Fruit fly (Drosophila melanogaster) whole organism, embryonic: Measurements from ENCODE around the gene CG4577.
A peak's percentile ranks its signal among the peaks of the same experiment; 100 is the strongest.

ENCODE experiments used
- Bteb2 ChIP-seq: fragments of 200-800 bp; sonication (Bioruptor generic); optimal IDR thresholded peaks from 2 replicates; lab custom pipeline; 2016; ENCODE audit warnings: missing biosample characterization, missing genetic modification characterization
- CG10209 ChIP-seq: fragments of 200-800 bp; sonication (Bioruptor generic); optimal IDR thresholded peaks from 3 replicates; lab custom pipeline; 2017; ENCODE audit warnings: missing biosample characterization, mild to moderate bottlenecking, missing genetic modification characterization, missing genetic modification reagents
- CG11085 ChIP-seq: fragments of 200-800 bp; sonication (Bioruptor generic); IDR thresholded peaks from 2 replicates; pipeline ENCODE4 v1.3.6; 2022; ENCODE audit warnings: missing biosample characterization, missing genetic modification characterization
- CG12155 ChIP-seq: fragments of 200-800 bp; sonication (Bioruptor generic); optimal IDR thresholded peaks from 3 replicates; lab custom pipeline; 2016; ENCODE audit warnings: missing biosample characterization, missing genetic modification characterization
- CG13775 ChIP-seq: fragments of 200-800 bp; sonication (Bioruptor generic); optimal IDR thresholded peaks from 3 replicates; lab custom pipeline; 2017; ENCODE audit warnings: missing biosample characterization, mild to moderate bottlenecking, missing genetic modification characterization
- CG14050 ChIP-seq: fragments of 200-800 bp; sonication (Bioruptor generic); IDR thresholded peaks from 3 replicates; pipeline ENCODE4 v1.3.6; 2022; ENCODE audit warnings: missing biosample characterization, missing genetic modification characterization
- CG15479 ChIP-seq: fragments of 200-800 bp; sonication (Bioruptor generic); optimal IDR thresholded peaks from 3 replicates; lab custom pipeline; 2019; ENCODE audit warnings: missing biosample characterization, mild to moderate bottlenecking, missing genetic modification characterization, moderate library complexity
- CG15601 ChIP-seq: fragments of 200-800 bp; sonication (Bioruptor generic); optimal IDR thresholded peaks from 3 replicates; lab custom pipeline; 2019; ENCODE audit warnings: missing biosample characterization, mild to moderate bottlenecking, missing genetic modification characterization, moderate library complexity
- CG16779 ChIP-seq: fragments of 200-800 bp; sonication (Bioruptor generic); IDR thresholded peaks from 2 replicates; pipeline ENCODE4 v1.3.6; 2022; ENCODE audit warnings: missing biosample characterization, missing genetic modification characterization
- CG1792 ChIP-seq: fragments of 200-800 bp; sonication (Bioruptor generic); optimal IDR thresholded peaks from 2 replicates; lab custom pipeline; 2016; ENCODE audit warnings: missing biosample characterization, missing genetic modification characterization
- CG2199 ChIP-seq: fragments of 200-800 bp; sonication (Bioruptor generic); IDR thresholded peaks from 3 replicates; pipeline ENCODE4 v1.3.6; 2022; ENCODE audit warnings: missing biosample characterization, missing genetic modification characterization
- CG3163 ChIP-seq: fragments of 200-800 bp; sonication (Bioruptor generic); optimal IDR thresholded peaks from 3 replicates; lab custom pipeline; 2016; ENCODE audit warnings: missing biosample characterization, missing genetic modification characterization
- CG34376 ChIP-seq: fragments of 200-800 bp; sonication (Bioruptor generic); optimal IDR thresholded peaks from 2 replicates; lab custom pipeline; 2018; ENCODE audit warnings: missing biosample characterization, mild to moderate bottlenecking, missing genetic modification characterization
- CG34422 ChIP-seq: fragments of 200-800 bp; sonication (Bioruptor generic); IDR thresholded peaks from 3 replicates; pipeline ENCODE4 v1.3.6; 2022; ENCODE audit warnings: missing biosample characterization, missing genetic modification characterization
- CG42726 ChIP-seq: fragments of 200-800 bp; sonication (Bioruptor generic); IDR thresholded peaks from 2 replicates; pipeline ENCODE4 v1.3.6; 2022; ENCODE audit warnings: missing biosample characterization, missing genetic modification characterization; ENCODE audit not compliant: partially characterized antibody
- CG4820 ChIP-seq: fragments of 200-800 bp; sonication (Bioruptor generic); optimal IDR thresholded peaks from 3 replicates; lab custom pipeline; 2016; ENCODE audit warnings: missing biosample characterization, missing genetic modification characterization
- CG4854 ChIP-seq: fragments of 200-800 bp; sonication (Bioruptor generic); optimal IDR thresholded peaks from 2 replicates; lab custom pipeline; 2016; ENCODE audit warnings: missing biosample characterization, missing genetic modification characterization, inconsistent platforms
- CG7839 ChIP-seq: fragments of 200-800 bp; sonication (Bioruptor generic); optimal IDR thresholded peaks from 3 replicates; lab custom pipeline; 2018; ENCODE audit warnings: missing biosample characterization, mild to moderate bottlenecking, missing genetic modification characterization, moderate library complexity
- CG8924 ChIP-seq: fragments of 200-800 bp; optimal IDR thresholded peaks from 3 replicates; lab custom pipeline; 2019; ENCODE audit warnings: missing biosample characterization, mild to moderate bottlenecking, missing genetic modification characterization, moderate library complexity
- CG9797 ChIP-seq: fragments of 200-800 bp; sonication (Bioruptor generic); optimal IDR thresholded peaks from 3 replicates; lab custom pipeline; 2018; ENCODE audit warnings: missing biosample characterization, mild to moderate bottlenecking, missing genetic modification characterization
- CG9817 ChIP-seq: fragments of 200-800 bp; sonication (Bioruptor generic); optimal IDR thresholded peaks from 2 replicates; lab custom pipeline; 2018; ENCODE audit warnings: missing biosample characterization, mild to moderate bottlenecking, missing genetic modification characterization, moderate library complexity
- D19A ChIP-seq: fragments of 200-800 bp; optimal IDR thresholded peaks from 3 replicates; lab custom pipeline; 2019; ENCODE audit warnings: missing biosample characterization, mild to moderate bottlenecking, missing genetic modification characterization, moderate library complexity
- Doc2 ChIP-seq: fragments of 200-800 bp; sonication (Bioruptor generic); IDR thresholded peaks from 2 replicates; pipeline ENCODE4 v1.3.6; 2022; ENCODE audit warnings: missing biosample characterization, missing genetic modification characterization
- Dp ChIP-seq: fragments of 200-800 bp; sonication (Bioruptor generic); optimal IDR thresholded peaks from 2 replicates; lab custom pipeline; 2018; ENCODE audit warnings: missing biosample characterization, mild to moderate bottlenecking, missing genetic modification characterization, moderate library complexity
- E2f1 ChIP-seq: fragments of 200-800 bp; sonication (Bioruptor generic); IDR thresholded peaks from 2 replicates; pipeline ENCODE4 v1.3.6; 2022; ENCODE audit warnings: missing biosample characterization, missing genetic modification characterization
- HmgZ ChIP-seq: fragments of 200-800 bp; sonication (Bioruptor generic); optimal IDR thresholded peaks from 2 replicates; lab custom pipeline; 2018; ENCODE audit warnings: missing biosample characterization, mild to moderate bottlenecking, missing genetic modification characterization
- Hr39 ChIP-seq: fragments of >200 bp; optimal IDR thresholded peaks from 2 replicates; lab custom pipeline; 2017
- Med ChIP-seq: fragments of 200-800 bp; sonication (Bioruptor generic); peaks from one replicate; lab custom pipeline; 2016; ENCODE audit warnings: missing biosample characterization, missing genetic modification characterization, mild to moderate bottlenecking, inconsistent platforms, moderate library complexity
- Myb ChIP-seq: fragments of 200-800 bp; sonication (Bioruptor generic); optimal IDR thresholded peaks from 2 replicates; lab custom pipeline; 2016; ENCODE audit warnings: missing biosample characterization, missing genetic modification characterization
- NFAT ChIP-seq: fragments of 200-800 bp; sonication (Bioruptor generic); IDR thresholded peaks from 2 replicates; pipeline ENCODE4 v1.3.6; 2022; ENCODE audit warnings: missing biosample characterization, missing genetic modification characterization
- Poxn ChIP-seq: fragments of 200-800 bp; sonication (Bioruptor generic); IDR thresholded peaks from 2 replicates; pipeline ENCODE4 v1.3.6; 2022; ENCODE audit warnings: missing biosample characterization, missing genetic modification characterization
- Sox102F ChIP-seq: fragments of 200-800 bp; sonication (Bioruptor generic); optimal IDR thresholded peaks from 2 replicates; lab custom pipeline; 2018; ENCODE audit warnings: missing biosample characterization, mild to moderate bottlenecking, missing genetic modification characterization, moderate library complexity
- Usf ChIP-seq: fragments of 200-800 bp; sonication (Bioruptor generic); optimal IDR thresholded peaks from 2 replicates; lab custom pipeline; 2017; ENCODE audit warnings: missing genotype, missing biosample characterization, missing genetic modification characterization
- Xbp1 ChIP-seq: fragments of 200-800 bp; sonication (Bioruptor generic); optimal IDR thresholded peaks from 3 replicates; lab custom pipeline; 2016; ENCODE audit warnings: missing biosample characterization, mild to moderate bottlenecking, missing genetic modification characterization
- ash1 ChIP-seq: fragments of 200-800 bp; sonication (Bioruptor generic); optimal IDR thresholded peaks from 2 replicates; lab custom pipeline; 2018; ENCODE audit warnings: missing biosample characterization, mild to moderate bottlenecking, missing genetic modification characterization
- az2 ChIP-seq: fragments of 200-800 bp; sonication (Bioruptor generic); optimal IDR thresholded peaks from 3 replicates; lab custom pipeline; 2016; ENCODE audit warnings: missing biosample characterization, missing genetic modification characterization
- bcd ChIP-seq: fragments of 200-800 bp; sonication (Bioruptor generic); optimal IDR thresholded peaks from 2 replicates; lab custom pipeline; 2017; ENCODE audit warnings: missing biosample characterization, mild to moderate bottlenecking, missing genetic modification characterization
- cad ChIP-seq: fragments of >200 bp; optimal IDR thresholded peaks from 2 replicates; lab custom pipeline; 2017; ENCODE audit warnings: missing biosample characterization, missing genetic modification characterization
- dati ChIP-seq: fragments of 200-800 bp; sonication (Bioruptor generic); IDR thresholded peaks from 2 replicates; pipeline ENCODE4 v1.3.6; 2022; ENCODE audit warnings: missing biosample characterization, missing genetic modification characterization
- disco-r ChIP-seq: fragments of 200-800 bp; sonication (Bioruptor generic); optimal IDR thresholded peaks from 2 replicates; lab custom pipeline; 2016; ENCODE audit warnings: missing biosample characterization, missing genetic modification characterization
- eyg ChIP-seq: fragments of 200-800 bp; sonication (Bioruptor generic); optimal IDR thresholded peaks from 3 replicates; lab custom pipeline; 2016; ENCODE audit warnings: missing biosample characterization, missing genetic modification characterization
- fd64A ChIP-seq: fragments of 200-800 bp; sonication (Bioruptor generic); optimal IDR thresholded peaks from 3 replicates; lab custom pipeline; 2018; ENCODE audit warnings: missing biosample characterization, mild to moderate bottlenecking, missing genetic modification characterization
- klu ChIP-seq: fragments of 200-800 bp; sonication (Bioruptor generic); IDR thresholded peaks from 2 replicates; pipeline ENCODE4 v1.3.6; 2022; ENCODE audit warnings: missing biosample characterization, missing genetic modification characterization
- pfk ChIP-seq: fragments of 200-800 bp; sonication (Bioruptor generic); optimal IDR thresholded peaks from 2 replicates; lab custom pipeline; 2018; ENCODE audit warnings: missing biosample characterization, mild to moderate bottlenecking, missing genetic modification characterization, moderate library complexity
- sima ChIP-seq: fragments of 200-800 bp; sonication (Bioruptor generic); optimal IDR thresholded peaks from 2 replicates; lab custom pipeline; 2016; ENCODE audit warnings: missing biosample characterization, missing genetic modification characterization
- sisA ChIP-seq: fragments of 200-800 bp; sonication (Bioruptor generic); IDR thresholded peaks from 2 replicates; pipeline ENCODE4 v1.3.6; 2022; ENCODE audit warnings: missing biosample characterization, missing genetic modification characterization
- vvl ChIP-seq: fragments of 200-800 bp; sonication (Bioruptor generic); IDR thresholded peaks from 2 replicates; pipeline ENCODE4 v1.3.6; 2022; ENCODE audit warnings: missing biosample characterization, missing genetic modification characterization
- zen ChIP-seq: fragments of 200-800 bp; sonication (Bioruptor generic); optimal IDR thresholded peaks from 3 replicates; lab custom pipeline; 2018; ENCODE audit warnings: missing biosample characterization, mild to moderate bottlenecking, missing genetic modification characterization, moderate library complexity

CG4577 gene

DNA sequence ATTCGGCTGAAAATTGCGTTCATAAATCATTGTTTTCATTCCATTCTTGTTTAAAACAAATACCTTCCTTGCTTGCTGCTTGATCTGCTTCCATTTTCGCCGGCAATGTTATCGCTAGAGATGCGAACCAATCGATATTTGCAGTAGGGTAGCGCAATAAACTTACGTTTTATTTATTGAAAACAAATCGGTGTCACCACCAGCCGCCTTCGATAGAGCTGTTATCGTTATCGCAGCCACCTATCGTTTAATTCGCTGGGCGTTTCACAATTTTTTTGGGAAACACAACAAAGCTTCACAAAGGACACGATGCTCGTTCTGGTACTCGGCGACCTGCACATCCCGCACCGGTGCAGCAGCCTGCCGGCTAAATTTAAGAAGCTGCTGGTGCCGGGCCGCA lies 16.1 kb downstream of the CG4577 start, which contains the start of the genes Tfb4 and Vps29 (continued):
- peak; percentile 46; the same call in 1 of the 2 replicates for TF ChIP-seq CG11085 (GFP tag; lab: Robert Waterston, UW)
- TF ChIP-seq ash1 (GFP tag; lab: Kevin White, UChicago), result no peak
- 0 out of 2 replicates have a peak, but pooled peaks have one; percentile 38 for TF ChIP-seq CG16779 (GFP tag; lab: Robert Waterston, UW)
- no peak for TF ChIP-seq CG10209 (GFP tag; lab: Kevin White, UChicago)
- TF ChIP-seq CG4854 (GFP tag; lab: Kevin White, UChicago), result peak; percentile 21
- TF ChIP-seq CG3163 (GFP tag; lab: Kevin White, UChicago), result peak; percentile 11
- peak; percentile 32 for TF ChIP-seq Bteb2 (GFP tag; lab: Kevin White, UChicago)
- TF ChIP-seq HmgZ (tag; lab: Kevin White, UChicago), result peak; percentile 56
- TF ChIP-seq CG42726 (GFP tag; lab: Robert Waterston, UW), result peak; percentile 19; the same call in 1 of the 2 replicates
- peak; percentile 65 for TF ChIP-seq Dp (GFP tag; lab: Kevin White, UChicago)
- TF ChIP-seq disco-r (GFP tag; lab: Kevin White, UChicago), result no peak
- TF ChIP-seq CG12155, result peak; percentile 50

DNA sequence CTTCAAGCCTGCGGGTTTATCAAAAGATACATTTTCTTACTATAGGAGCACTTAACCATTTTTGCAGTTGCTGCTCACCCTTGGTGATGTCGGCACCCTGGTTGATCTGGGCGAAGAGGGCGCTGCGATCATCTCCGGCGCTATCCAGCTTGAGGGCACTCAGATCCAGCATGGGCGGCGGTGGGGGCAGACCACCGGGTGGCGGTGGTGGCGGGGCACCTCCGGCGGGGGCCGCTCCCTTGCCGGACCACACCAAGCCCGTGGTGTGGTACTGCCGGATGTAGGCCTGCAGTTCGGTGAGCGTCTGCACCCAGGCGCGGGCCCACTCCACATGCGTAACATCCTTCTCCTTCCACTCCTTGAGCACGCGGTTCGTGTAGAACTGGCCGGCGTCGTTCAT lies 18.2 kb downstream of the CG4577 start:
- TF ChIP-seq E2f1 (GFP tag; lab: Robert Waterston, UW) (no peak), Hr39 (lab: Kevin White, UChicago) (peak; percentile 83)
- TF ChIP-seq, all 482 proteins: peak for 1

DNA sequence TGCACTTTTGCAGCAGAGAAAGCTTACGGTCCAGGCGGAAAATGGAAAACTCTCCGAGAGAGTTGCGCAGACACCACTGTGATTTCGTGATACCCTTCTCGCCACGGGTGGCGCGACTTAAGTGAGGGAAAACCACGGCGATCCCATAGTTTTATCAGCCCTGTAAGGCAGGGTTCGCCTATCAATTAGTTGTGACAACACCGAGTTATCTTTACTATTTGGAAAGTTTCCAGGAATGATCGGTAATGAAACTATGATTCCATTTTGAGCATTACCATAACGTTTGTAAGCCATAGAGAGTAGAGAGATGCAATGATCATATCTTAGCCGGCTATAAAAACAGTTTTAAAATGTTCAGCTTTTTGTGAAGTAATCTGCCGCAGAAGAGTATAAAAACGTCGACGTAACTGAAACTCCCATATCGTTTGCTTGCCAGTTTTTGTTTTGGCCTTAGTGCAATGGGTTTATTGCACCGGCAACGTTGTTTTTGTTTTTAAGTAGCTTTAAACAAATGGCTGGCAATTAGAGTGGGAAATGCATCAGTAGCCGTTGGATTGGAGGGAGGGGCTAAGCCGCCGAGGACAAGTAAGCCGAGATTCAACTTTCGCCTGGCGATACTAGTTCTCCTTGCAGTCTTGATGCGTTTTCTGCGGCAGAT lies 22.2 kb downstream of the CG4577 start:
- peak; percentile 5 for TF ChIP-seq Sox102F (GFP tag; lab: Kevin White, UChicago)
- TF ChIP-seq CG15601, result no peak
- no peak for TF ChIP-seq Med
- TF ChIP-seq pfk, result no peak
- TF ChIP-seq eyg, result no peak
- TF ChIP-seq zen (tag; lab: Kevin White, UChicago), result no peak
- no peak for TF ChIP-seq bcd (GFP tag; lab: Kevin White, UChicago)
- no peak for TF ChIP-seq CG14050 (GFP tag; lab: Robert Waterston, UW)
- no peak for TF ChIP-seq Poxn (GFP tag; lab: Robert Waterston, UW)
- no peak for TF ChIP-seq CG4820
- TF ChIP-seq Xbp1 (GFP tag; lab: Kevin White, UChicago), result no peak
- TF ChIP-seq Doc2, result no peak
- no peak for TF ChIP-seq CG34422 (GFP tag; lab: Robert Waterston, UW)
- TF ChIP-seq CG13775 (GFP tag; lab: Kevin White, UChicago), result no peak
- TF ChIP-seq Usf (GFP tag; lab: Kevin White, UChicago), result no peak
- TF ChIP-seq cad (GFP tag; lab: Kevin White, UChicago), result no peak
- TF ChIP-seq az2 (GFP tag; lab: Kevin White, UChicago), result no peak
- TF ChIP-seq CG2199 (GFP tag; lab: Robert Waterston, UW), result no peak
- TF ChIP-seq sima (GFP tag; lab: Kevin White, UChicago), result no peak
- TF ChIP-seq Myb (GFP tag; lab: Kevin White, UChicago), result no peak
- no peak for TF ChIP-seq CG1792 (GFP tag; lab: Kevin White, UChicago)
- TF ChIP-seq CG9797, result no peak
- TF ChIP-seq CG4854 (GFP tag; lab: Kevin White, UChicago), result no peak
- peak; percentile 3 for TF ChIP-seq CG15479
- no peak for TF ChIP-seq NFAT (GFP tag; lab: Robert Waterston, UW)
- TF ChIP-seq klu (GFP tag; lab: Robert Waterston, UW), result no peak
- no peak for TF ChIP-seq fd64A (GFP tag; lab: Kevin White, UChicago)
- TF ChIP-seq CG34376, result no peak
- TF ChIP-seq vvl (GFP tag; lab: Robert Waterston, UW), result no peak
- no peak for TF ChIP-seq CG9817
- no peak for TF ChIP-seq CG7839 (tag; lab: Kevin White, UChicago)
- TF ChIP-seq sisA (GFP tag; lab: Robert Waterston, UW), result no peak
- TF ChIP-seq D19A, result peak; percentile 91
- TF ChIP-seq CG8924 (tag; lab: Kevin White, UChicago), result peak; percentile 14
- no peak for TF ChIP-seq dati (GFP tag; lab: Robert Waterston, UW)
